Worm (Caenorhabditis elegans) whole organism, L4/young adult: ENCODE measurements around the gene C55A6.7.
"Not testable (repeated sequence)": the region's sequence is repeated elsewhere in the genome, so short reads cannot be mapped to it uniquely, and the experiment has no call there.

Experiments used
- W03F9.2 ChIP-seq: fragments of 150-350 bp; optimal IDR thresholded peaks from 2 replicates; lab custom pipeline; 2014; ENCODE audit warnings: missing biosample characterization, missing genetic modification characterization
- dao-5 ChIP-seq: sonication (generic microtip); optimal IDR thresholded peaks from 2 replicates; lab custom pipeline; 2016; ENCODE audit warnings: missing genotype, missing genetic modification characterization, moderate library complexity, missing compliant biosample characterization
- him-1 ChIP-seq: sonication (generic microtip); optimal IDR thresholded peaks from 2 replicates; lab custom pipeline; 2016; ENCODE audit warnings: missing genotype, missing genetic modification reagents, missing genetic modification characterization, missing compliant biosample characterization

Gene C55A6.7

DNA sequence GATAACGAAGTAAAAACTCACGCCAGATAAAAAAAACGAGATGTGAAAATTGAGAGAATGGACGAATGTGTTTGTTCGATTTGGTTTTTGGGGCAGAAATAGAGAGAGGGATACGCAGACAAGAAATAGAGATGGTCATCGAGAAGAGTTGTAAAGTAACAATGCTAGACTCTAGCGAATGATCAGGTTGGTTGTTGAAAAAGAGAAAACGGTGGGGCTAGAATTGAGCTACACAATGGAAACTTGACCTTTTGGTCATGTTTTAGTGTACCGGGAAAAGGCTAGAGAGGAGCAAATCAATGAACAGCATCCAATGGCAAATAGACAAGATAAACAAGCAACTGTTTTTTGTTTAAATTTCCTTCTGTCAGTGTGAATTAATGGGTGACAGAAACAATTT is 29.9 kb downstream of the C55A6.7 start, which contains the start of gene dhs-19:
dhs-19 (minus strand) TSS at position 101 of the 400 bp plus-strand sequence.
- TF ChIP-seq W03F9.2 (tag; lab: Kevin White, UChicago): no peak
- TF ChIP-seq dao-5 (tag; lab: Kevin White, UChicago): no peak
- no peak for TF ChIP-seq him-1 (tag; lab: Kevin White, UChicago)

- TF ChIP-seq him-1 (tag; lab: Kevin White, UChicago) (no peak), dao-5 (tag; lab: Kevin White, UChicago) (no peak), W03F9.2 (tag; lab: Kevin White, UChicago) (no peak)
These were observed 32.0 kb downstream of the C55A6.7 start for ce11 chrV:11488288-11488687.

ce11 chrV:11486680-11487079 is 33.6 kb downstream of the C55A6.7 start, which contains the start of gene T11F9.10:
T11F9.10 (plus strand) TSS chrV:11486980.
- TF ChIP-seq W03F9.2 (tag; lab: Kevin White, UChicago) (no peak), him-1 (tag; lab: Kevin White, UChicago) (no peak), dao-5 (tag; lab: Kevin White, UChicago) (no peak)

DNA sequence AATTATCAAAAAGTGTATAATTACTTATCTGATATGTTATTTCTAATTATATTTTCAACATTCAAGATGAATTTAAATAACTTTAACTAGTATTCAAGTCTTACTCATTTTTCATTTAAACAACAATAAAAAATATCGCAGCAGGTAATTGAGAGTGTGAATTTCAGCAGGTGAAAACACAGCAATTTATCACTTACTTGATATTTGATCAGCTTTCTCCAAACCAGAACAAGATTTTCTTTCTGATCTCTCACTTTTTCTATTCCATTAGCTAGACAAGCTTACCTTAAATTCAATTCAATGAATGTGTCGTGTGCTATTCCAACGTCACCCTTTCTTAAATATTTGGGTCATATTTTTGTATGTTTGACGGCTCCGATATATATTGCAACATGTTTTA is 34.8 kb downstream of the C55A6.7 start, which contains the start of gene srh-1:
srh-1 (plus strand) TSS at position 301 of the 400 bp plus-strand sequence.
- TF ChIP-seq dao-5 (tag; lab: Kevin White, UChicago) (no peak), W03F9.2 (tag; lab: Kevin White, UChicago) (no peak), him-1 (tag; lab: Kevin White, UChicago) (no peak)

DNA sequence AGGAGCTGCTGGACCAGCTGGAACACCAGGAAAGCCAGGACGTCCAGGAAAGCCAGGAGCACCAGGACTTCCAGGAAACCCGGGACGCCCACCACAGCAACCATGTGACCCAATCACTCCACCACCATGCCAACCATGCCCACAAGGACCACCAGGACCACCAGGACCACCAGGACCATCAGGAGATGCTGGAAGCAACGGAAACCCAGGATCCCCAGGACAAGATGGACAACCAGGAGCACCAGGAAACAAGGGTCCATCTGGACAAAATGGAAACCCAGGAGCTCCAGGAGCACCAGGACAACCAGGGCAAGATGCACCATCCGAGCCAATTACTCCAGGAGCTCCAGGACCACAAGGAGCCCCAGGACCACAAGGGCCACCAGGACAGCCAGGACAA is 35.9 kb downstream of the C55A6.7 start:
- TF ChIP-seq him-1 (tag; lab: Kevin White, UChicago): no peak
- TF ChIP-seq dao-5 (tag; lab: Kevin White, UChicago): no peak
- TF ChIP-seq W03F9.2 (tag; lab: Kevin White, UChicago): no peak

- not testable (repeated sequence) for TF ChIP-seq W03F9.2, dao-5, him-1 (tag; lab: Kevin White, UChicago)
These were observed 36.7 kb downstream of the C55A6.7 start, which contains the start of gene col-157 for ce11 chrV:11483580-11484092. col-157 (plus strand) TSS chrV:11484042.

DNA sequence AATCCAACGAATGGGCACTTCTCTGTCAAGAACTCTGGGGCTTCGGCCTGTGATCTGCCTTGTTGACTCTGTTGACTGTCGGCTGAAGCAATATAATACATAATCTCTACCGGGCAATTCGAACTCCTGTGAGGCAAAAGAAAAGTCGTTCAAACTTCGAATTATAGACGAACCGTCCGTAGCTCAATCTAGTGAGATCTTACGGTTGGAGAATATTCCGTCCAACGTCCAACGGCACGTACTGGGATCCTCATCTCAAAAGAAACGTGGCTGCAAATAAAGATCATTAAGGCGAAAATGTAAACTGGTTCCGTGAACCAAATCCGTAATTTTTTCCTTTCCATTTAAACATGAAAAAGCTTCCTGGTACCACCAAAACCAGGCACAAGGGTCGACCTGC is 39.6 kb downstream of the C55A6.7 start, which contains the start of gene T11F9.14:
T11F9.14 (minus strand) TSS at position 101 of the 400 bp plus-strand sequence.
- TF ChIP-seq him-1, dao-5, W03F9.2 (tag; lab: Kevin White, UChicago): not testable (repeated sequence)

- TF ChIP-seq dao-5 (tag; lab: Kevin White, UChicago): no peak
- no peak for TF ChIP-seq him-1 (tag; lab: Kevin White, UChicago)
- TF ChIP-seq W03F9.2 (tag; lab: Kevin White, UChicago): no peak
These were observed 40.9 kb downstream of the C55A6.7 start, which contains the start of gene T11F9.22 for ce11 chrV:11479406-11479805. T11F9.22 (plus strand) TSS chrV:11479706.

DNA sequence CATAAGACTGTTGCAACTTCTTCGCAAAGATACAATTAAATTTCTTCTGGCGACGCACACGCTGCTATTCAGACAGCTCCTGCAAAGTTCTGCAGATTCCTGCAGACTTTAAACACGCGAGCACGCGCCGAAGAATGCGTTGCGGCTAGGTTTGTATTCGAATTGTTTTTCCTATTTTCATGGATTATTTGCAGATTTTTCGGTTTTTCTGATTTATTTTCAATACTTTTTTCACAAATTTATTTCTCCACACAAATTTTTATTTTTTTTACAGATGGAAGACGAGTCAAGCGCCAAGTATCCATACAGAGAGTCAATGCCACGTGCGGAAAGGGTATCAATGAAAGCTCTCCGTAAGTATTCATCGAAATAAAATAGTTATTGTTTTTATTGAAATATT is 44.7 kb downstream of the C55A6.7 start, which contains the start of gene T11F9.7:
T11F9.7 (plus strand) TSS at position 301 of the 400 bp plus-strand sequence.
- not testable (repeated sequence) for TF ChIP-seq W03F9.2, dao-5, him-1 (tag; lab: Kevin White, UChicago)

DNA sequence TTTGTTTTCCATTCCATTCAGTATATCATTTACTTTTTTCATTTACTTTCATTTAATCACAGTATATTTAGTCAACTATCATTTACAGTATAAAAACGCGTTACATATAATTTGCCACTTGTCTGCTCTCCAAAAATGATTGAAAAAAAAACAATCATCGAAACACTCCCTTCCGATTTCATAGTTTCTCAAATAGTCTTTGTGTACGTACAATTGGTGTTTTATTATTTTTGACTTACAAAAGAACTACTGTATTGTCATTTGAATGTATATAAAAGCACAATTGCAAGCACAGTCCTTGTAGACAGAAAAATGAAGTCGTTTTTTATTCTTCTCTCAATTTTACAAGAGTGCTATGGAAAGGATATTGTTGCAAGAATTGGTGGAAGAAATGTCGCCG is 45.9 kb downstream of the C55A6.7 start, which contains the start of gene nas-22:
nas-22 (plus strand) TSS at position 301 of the 400 bp plus-strand sequence.
- no peak for TF ChIP-seq him-1 (tag; lab: Kevin White, UChicago)
- TF ChIP-seq dao-5 (tag; lab: Kevin White, UChicago): no peak
- TF ChIP-seq W03F9.2 (tag; lab: Kevin White, UChicago): no peak

ce11 chrV:11472209-11472608 is 48.1 kb downstream of the C55A6.7 start, which contains the start of the genes nas-20 and nas-21:
nas-20 (minus strand) TSS chrV:11472309.
nas-21 (plus strand) TSS chrV:11472564.
- TF ChIP-seq W03F9.2 (tag; lab: Kevin White, UChicago) (no peak), dao-5 (tag; lab: Kevin White, UChicago) (no peak), him-1 (tag; lab: Kevin White, UChicago) (no peak)

ce11 chrV:11470210-11470713 is 50.1 kb downstream of the C55A6.7 start, which contains the start of gene aat-6:
aat-6 (minus strand) TSS chrV:11470663.
- TF ChIP-seq him-1 (tag; lab: Kevin White, UChicago) (no peak), dao-5 (tag; lab: Kevin White, UChicago) (no peak), W03F9.2 (tag; lab: Kevin White, UChicago) (no peak)
